Fruit fly (Drosophila melanogaster) whole organism, embryonic: Measurements from ENCODE around the gene PRL-1.
A peak's percentile ranks its signal among the peaks of the same experiment; 100 is the strongest.

Source experiments
- B-H1 ChIP-seq: fragments of 200-800 bp; sonication (Bioruptor generic); IDR thresholded peaks from 3 replicates; pipeline ENCODE4 v1.3.6; 2022; ENCODE audit warnings: missing biosample characterization, missing genetic modification characterization
- Bdp1 ChIP-seq: fragments of 200-800 bp; sonication (Bioruptor generic); optimal IDR thresholded peaks from 3 replicates; lab custom pipeline; 2016; ENCODE audit warnings: missing biosample characterization, missing genetic modification characterization
- Bgb ChIP-seq: fragments of 200-800 bp; sonication (Bioruptor generic); IDR thresholded peaks from 2 replicates; pipeline ENCODE4 v1.3.6; 2022; ENCODE audit warnings: missing biosample characterization, missing genetic modification characterization; ENCODE audit not compliant: partially characterized antibody
- Blimp-1 ChIP-seq: fragments of 200-800 bp; sonication (Bioruptor generic); optimal IDR thresholded peaks from 3 replicates; lab custom pipeline; 2018; ENCODE audit warnings: missing biosample characterization, missing genetic modification characterization, mild to moderate bottlenecking, moderate library complexity, missing genetic modification reagents
- CG10431 ChIP-seq: fragments of 200-800 bp; sonication (Bioruptor generic); optimal IDR thresholded peaks from 3 replicates; lab custom pipeline; 2018; ENCODE audit warnings: missing biosample characterization, mild to moderate bottlenecking, missing genetic modification characterization
- CG10543 ChIP-seq: fragments of 200-800 bp; sonication (Bioruptor generic); optimal IDR thresholded peaks from 3 replicates; lab custom pipeline; 2017; ENCODE audit warnings: missing biosample characterization, mild to moderate bottlenecking, missing genetic modification characterization, moderate library complexity
- CG11085 ChIP-seq: fragments of 200-800 bp; sonication (Bioruptor generic); IDR thresholded peaks from 2 replicates; pipeline ENCODE4 v1.3.6; 2022; ENCODE audit warnings: missing biosample characterization, missing genetic modification characterization
- CG11723 ChIP-seq: fragments of 200-800 bp; sonication (Bioruptor generic); optimal IDR thresholded peaks from 2 replicates; lab custom pipeline; 2017; ENCODE audit warnings: missing biosample characterization, mild to moderate bottlenecking, missing genetic modification characterization
- CG12219 ChIP-seq: fragments of 200-800 bp; sonication (Bioruptor generic); optimal IDR thresholded peaks from 3 replicates; lab custom pipeline; 2018; ENCODE audit warnings: missing biosample characterization, mild to moderate bottlenecking, missing genetic modification characterization
- CG12659 ChIP-seq: fragments of 200-800 bp; sonication (Bioruptor generic); optimal IDR thresholded peaks from 3 replicates; lab custom pipeline; 2017; ENCODE audit warnings: mild to moderate bottlenecking, missing biosample characterization, missing genetic modification reagents, missing genetic modification characterization
- CG12744 ChIP-seq: fragments of 200-800 bp; sonication (Bioruptor generic); optimal IDR thresholded peaks from 2 replicates; lab custom pipeline; 2016; ENCODE audit warnings: missing biosample characterization, missing genetic modification characterization
- CG13123 ChIP-seq: fragments of 200-800 bp; sonication (Bioruptor generic); optimal IDR thresholded peaks from 2 replicates; lab custom pipeline; 2016; ENCODE audit warnings: missing biosample characterization, missing genetic modification characterization
- CG15514 ChIP-seq: fragments of 200-800 bp; sonication (Bioruptor generic); optimal IDR thresholded peaks from 3 replicates; lab custom pipeline; 2017; ENCODE audit warnings: missing biosample characterization, missing genetic modification characterization, mild to moderate bottlenecking, moderate library complexity, missing genetic modification reagents
- CG17829 ChIP-seq: fragments of 200-800 bp; optimal IDR thresholded peaks from 2 replicates; lab custom pipeline; 2019; ENCODE audit warnings: missing biosample characterization, mild to moderate bottlenecking, missing genetic modification characterization, moderate library complexity
- CG31365 ChIP-seq: fragments of 200-800 bp; sonication (Bioruptor generic); optimal IDR thresholded peaks from 2 replicates; lab custom pipeline; 2018; ENCODE audit warnings: missing biosample characterization, mild to moderate bottlenecking, missing genetic modification characterization
- CG3163 ChIP-seq: fragments of 200-800 bp; sonication (Bioruptor generic); optimal IDR thresholded peaks from 3 replicates; lab custom pipeline; 2016; ENCODE audit warnings: missing biosample characterization, missing genetic modification characterization
- CG3838 ChIP-seq: fragments of 200-800 bp; sonication (Bioruptor generic); optimal IDR thresholded peaks from 3 replicates; lab custom pipeline; 2016; ENCODE audit warnings: missing biosample characterization, missing genetic modification characterization
- CG4617 ChIP-seq: fragments of 200-800 bp; sonication (Bioruptor generic); optimal IDR thresholded peaks from 3 replicates; lab custom pipeline; 2016; ENCODE audit warnings: missing biosample characterization, missing genetic modification characterization, borderline replicate concordance
- CG6272 ChIP-seq: fragments of 200-800 bp; sonication (Bioruptor generic); IDR thresholded peaks from 2 replicates; pipeline ENCODE4 v1.3.6; 2022; ENCODE audit warnings: missing biosample characterization, missing genetic modification characterization
- CG8388 ChIP-seq: fragments of 200-800 bp; sonication (Bioruptor generic); optimal IDR thresholded peaks from 2 replicates; lab custom pipeline; 2019; ENCODE audit warnings: missing biosample characterization, mild to moderate bottlenecking, missing genetic modification characterization, moderate library complexity
- CG8944 ChIP-seq: fragments of 200-800 bp; sonication (Bioruptor generic); optimal IDR thresholded peaks from 3 replicates; lab custom pipeline; 2016; ENCODE audit warnings: missing biosample characterization, missing genetic modification characterization
- CG9609 ChIP-seq: fragments of 200-800 bp; sonication (Bioruptor generic); optimal IDR thresholded peaks from 3 replicates; lab custom pipeline; 2016; ENCODE audit warnings: missing biosample characterization, missing genetic modification characterization
- CG9876 ChIP-seq: fragments of 200-800 bp; sonication (Bioruptor generic); optimal IDR thresholded peaks from 2 replicates; lab custom pipeline; 2016; ENCODE audit warnings: missing biosample characterization, missing genetic modification characterization
- Doc2 ChIP-seq: fragments of 200-800 bp; sonication (Bioruptor generic); IDR thresholded peaks from 2 replicates; pipeline ENCODE4 v1.3.6; 2022; ENCODE audit warnings: missing biosample characterization, missing genetic modification characterization
- Doc3 ChIP-seq: fragments of 200-800 bp; sonication (Bioruptor generic); IDR thresholded peaks from 3 replicates; pipeline ENCODE4 v1.3.6; 2022; ENCODE audit warnings: missing biosample characterization, missing genetic modification characterization; ENCODE audit not compliant: partially characterized antibody
- Dp ChIP-seq: fragments of 200-800 bp; sonication (Bioruptor generic); optimal IDR thresholded peaks from 2 replicates; lab custom pipeline; 2018; ENCODE audit warnings: missing biosample characterization, mild to moderate bottlenecking, missing genetic modification characterization, moderate library complexity
- Drgx ChIP-seq: fragments of 200-800 bp; sonication (Bioruptor generic); IDR thresholded peaks from 2 replicates; pipeline ENCODE4 v1.3.6; 2022; ENCODE audit warnings: missing biosample characterization, missing genetic modification characterization
- Fer3 ChIP-seq: fragments of 200-800 bp; sonication (Bioruptor generic); optimal IDR thresholded peaks from 2 replicates; lab custom pipeline; 2018; ENCODE audit warnings: missing biosample characterization, mild to moderate bottlenecking, missing genetic modification characterization, moderate library complexity
- Gug ChIP-seq: fragments of 200-800 bp; sonication (Bioruptor generic); IDR thresholded peaks from 4 replicates; pipeline ENCODE4 v1.3.6; 2022; ENCODE audit warnings: missing biosample characterization, missing genetic modification characterization
- HLH4C ChIP-seq: fragments of 200-800 bp; sonication (Bioruptor generic); IDR thresholded peaks from 3 replicates; pipeline ENCODE4 v1.3.6; 2022; ENCODE audit warnings: missing biosample characterization, missing genetic modification characterization; ENCODE audit not compliant: partially characterized antibody
- Hand ChIP-seq: fragments of 200-800 bp; sonication (Bioruptor generic); optimal IDR thresholded peaks from 2 replicates; lab custom pipeline; 2017; ENCODE audit warnings: mild to moderate bottlenecking, missing biosample characterization, missing genetic modification reagents, missing genetic modification characterization
- Hmx ChIP-seq: fragments of 200-800 bp; sonication (Bioruptor generic); optimal IDR thresholded peaks from 2 replicates; lab custom pipeline; 2016; ENCODE audit warnings: missing biosample characterization, missing genetic modification characterization
- Hr39 ChIP-seq: fragments of >200 bp; optimal IDR thresholded peaks from 2 replicates; lab custom pipeline; 2017
- Mes4 ChIP-seq: fragments of 200-800 bp; sonication (Bioruptor generic); optimal IDR thresholded peaks from 2 replicates; lab custom pipeline; 2016; ENCODE audit warnings: missing biosample characterization, missing genetic modification characterization
- Usf ChIP-seq: fragments of 200-800 bp; sonication (Bioruptor generic); optimal IDR thresholded peaks from 2 replicates; lab custom pipeline; 2017; ENCODE audit warnings: missing genotype, missing biosample characterization, missing genetic modification characterization
- ab ChIP-seq: fragments of 200-800 bp; sonication (Bioruptor generic); optimal IDR thresholded peaks from 2 replicates; lab custom pipeline; 2016; ENCODE audit warnings: missing biosample characterization, missing genetic modification characterization
- aop ChIP-seq: fragments of 200-800 bp; sonication (Bioruptor generic); IDR thresholded peaks from 2 replicates; pipeline ENCODE4 v1.3.6; 2022; ENCODE audit warnings: missing biosample characterization, missing genetic modification characterization
- btn ChIP-seq: fragments of 200-800 bp; sonication (Bioruptor generic); optimal IDR thresholded peaks from 2 replicates; lab custom pipeline; 2016; ENCODE audit warnings: missing biosample characterization, missing genetic modification characterization
- corto ChIP-seq: fragments of 200-800 bp; sonication (Bioruptor generic); optimal IDR thresholded peaks from 2 replicates; lab custom pipeline; 2016; ENCODE audit warnings: missing biosample characterization, mild to moderate bottlenecking, missing genetic modification characterization, moderate library complexity
- cwo ChIP-seq: fragments of 200-800 bp; sonication (Bioruptor generic); optimal IDR thresholded peaks from 3 replicates; lab custom pipeline; 2017; ENCODE audit warnings: missing biosample characterization, missing genetic modification characterization, mild to moderate bottlenecking, moderate library complexity, missing genetic modification reagents
- fd64A ChIP-seq: fragments of 200-800 bp; sonication (Bioruptor generic); optimal IDR thresholded peaks from 3 replicates; lab custom pipeline; 2018; ENCODE audit warnings: missing biosample characterization, mild to moderate bottlenecking, missing genetic modification characterization
- fru ChIP-seq: fragments of >200 bp; optimal IDR thresholded peaks from 2 replicates; lab custom pipeline; 2017
- lab ChIP-seq: fragments of 200-800 bp; sonication (Bioruptor generic); optimal IDR thresholded peaks from 3 replicates; lab custom pipeline; 2017; ENCODE audit warnings: missing biosample characterization, missing genetic modification characterization, mild to moderate bottlenecking, moderate library complexity, missing genetic modification reagents
- odd ChIP-seq: fragments of 200-800 bp; sonication (Bioruptor generic); optimal IDR thresholded peaks from 2 replicates; lab custom pipeline; 2017; ENCODE audit warnings: missing biosample characterization, mild to moderate bottlenecking, missing genetic modification characterization
- p53 ChIP-seq: fragments of 200-800 bp; sonication (Bioruptor generic); optimal IDR thresholded peaks from 2 replicates; lab custom pipeline; 2016; ENCODE audit warnings: missing biosample characterization, missing genetic modification characterization
- run ChIP-seq: fragments of 200-800 bp; sonication (Bioruptor generic); optimal IDR thresholded peaks from 3 replicates; lab custom pipeline; 2018; ENCODE audit warnings: missing biosample characterization, mild to moderate bottlenecking, missing genetic modification characterization
- schlank ChIP-seq: fragments of 200-800 bp; sonication (Bioruptor generic); optimal IDR thresholded peaks from 2 replicates; lab custom pipeline; 2018; ENCODE audit warnings: missing biosample characterization, mild to moderate bottlenecking, missing genetic modification characterization
- shn ChIP-seq: fragments of 200-800 bp; sonication (Bioruptor generic); optimal IDR thresholded peaks from 3 replicates; lab custom pipeline; 2016; ENCODE audit warnings: missing biosample characterization, missing genetic modification characterization
- tll ChIP-seq, 2 experiments: fragments of 200-800 bp in 1 of 2; fragments of >200 bp in 1 of 2; sonication (Bioruptor generic) in 1 of 2; optimal IDR thresholded peaks; 2 replicates each; lab custom pipeline; 2017 to 2019; ENCODE audit warnings: missing biosample characterization in 2 of 2, missing genetic modification characterization in 2 of 2, mild to moderate bottlenecking in 1 of 2, moderate library complexity in 1 of 2
- yki ChIP-seq: fragments of >200 bp; optimal IDR thresholded peaks from 3 replicates; lab custom pipeline; 2018

Gene PRL-1

dm6 chr2L:16285692-16286359 lies 28.4 kb upstream of the PRL-1 start (continued):
- TF ChIP-seq Doc3 (GFP tag; lab: Robert Waterston, UW) (no peak), p53 (GFP tag; lab: Kevin White, UChicago) (peak; percentile 54), Dp (GFP tag; lab: Kevin White, UChicago) (no peak), CG11085 (GFP tag; lab: Robert Waterston, UW) (no peak), schlank (tag; lab: Kevin White, UChicago) (peak; percentile 80), HLH4C (no peak), corto (GFP tag; lab: Kevin White, UChicago) (peak; percentile 77), CG13123 (GFP tag; lab: Kevin White, UChicago) (peak; percentile 73), CG12219 (peak; percentile 89), Hand (GFP tag; lab: Kevin White, UChicago) (peak; percentile 76), lab (GFP tag; lab: Kevin White, UChicago) (peak; percentile 91), Bgb (GFP tag; lab: Robert Waterston, UW) (no peak), Bdp1 (GFP tag; lab: Kevin White, UChicago) (peak; percentile 76), Hr39 (lab: Kevin White, UChicago) (no peak), odd (GFP tag; lab: Kevin White, UChicago) (peak; percentile 24), Doc2 (GFP tag; lab: Robert Waterston, UW) (no peak), CG10431 (GFP tag; lab: Kevin White, UChicago) (peak; percentile 65), CG4617 (peak; percentile 61), CG10543 (peak; percentile 24), CG12744 (GFP tag; lab: Kevin White, UChicago) (peak; percentile 74), CG3163 (peak; percentile 68), aop (GFP tag; lab: Robert Waterston, UW) (no peak), Mes4 (GFP tag; lab: Kevin White, UChicago) (peak; percentile 79), Drgx (GFP tag; lab: Robert Waterston, UW) (no peak), Usf (GFP tag; lab: Kevin White, UChicago) (peak; percentile 74), Blimp-1 (GFP tag; lab: Kevin White, UChicago) (peak; percentile 88), CG3838 (peak; percentile 75), B-H1 (GFP tag; lab: Robert Waterston, UW) (no peak), CG9876 (GFP tag; lab: Kevin White, UChicago) (peak; percentile 81), shn (peak; percentile 82), btn (peak; percentile 68), CG6272 (GFP tag; lab: Robert Waterston, UW) (peak; percentile 60), Fer3 (tag; lab: Kevin White, UChicago) (peak; percentile 92), CG9609 (GFP tag; lab: Kevin White, UChicago) (peak; percentile 91), Hmx (GFP tag; lab: Kevin White, UChicago) (peak; percentile 22), CG31365 (peak; percentile 63), cwo (GFP tag; lab: Kevin White, UChicago) (peak; percentile 56), fd64A (GFP tag; lab: Kevin White, UChicago) (peak; percentile 62), CG12659 (GFP tag; lab: Kevin White, UChicago) (peak; percentile 70), run (peak; percentile 59), CG8944 (GFP tag; lab: Kevin White, UChicago) (peak; percentile 84), CG15514 (peak; percentile 70), fru (lab: Kevin White, UChicago) (no peak), tll (GFP tag; optimal IDR thresholded peaks at IDR 0.05; lab: Kevin White, UChicago) (no peak), CG11723 (GFP tag; lab: Kevin White, UChicago) (peak; percentile 53), Gug (GFP tag; lab: Robert Waterston, UW) (peak; percentile 84), yki (peak; percentile 41), CG17829 (peak; percentile 89), CG8388 (GFP tag; lab: Kevin White, UChicago) (peak; percentile 84), ab (GFP tag; lab: Kevin White, UChicago) (peak; percentile 15)
